Worm (Caenorhabditis elegans) whole organism, young adult: ENCODE data around the gene mlp-1.
A peak's percentile ranks its signal among the peaks of the same experiment; 100 is the strongest.

Experiments
- B0035.1 ChIP-seq: sonication (generic microtip); optimal IDR thresholded peaks from 2 replicates; lab custom pipeline; 2016; ENCODE audit warnings: missing genetic modification characterization, mild to moderate bottlenecking, missing compliant biosample characterization, missing genotype, missing genetic modification reagents
- B0336.3 ChIP-seq: fragments of 200-800 bp; sonication (Bioruptor generic); IDR thresholded peaks from 2 replicates; pipeline ENCODE4 v1.3.6; 2022; ENCODE audit warnings: missing genetic modification characterization, missing compliant biosample characterization
- D2030.7 ChIP-seq: fragments of 200-800 bp; sonication (Bioruptor generic); IDR thresholded peaks from 2 replicates; pipeline ENCODE4 v1.3.6; 2022; ENCODE audit warnings: missing genetic modification reagents, missing genetic modification characterization, missing compliant biosample characterization
- F22D6.2 ChIP-seq: sonication (generic microtip); optimal IDR thresholded peaks from 2 replicates; lab custom pipeline; 2016; ENCODE audit warnings: mild to moderate bottlenecking, missing genetic modification characterization, missing compliant biosample characterization
- F23B12.7 ChIP-seq: sonication (generic microtip); optimal IDR thresholded peaks from 2 replicates; lab custom pipeline; 2017; ENCODE audit warnings: missing genetic modification characterization, mild to moderate bottlenecking, missing compliant biosample characterization, antibody characterized with exemption, moderate library complexity; ENCODE audit not compliant: insufficient read depth
- F57C9.4 ChIP-seq: sonication (generic microtip); optimal IDR thresholded peaks from 2 replicates; lab custom pipeline; 2017; ENCODE audit warnings: mild to moderate bottlenecking, missing genetic modification characterization, missing compliant biosample characterization
- T07F8.4 ChIP-seq: sonication (generic microtip); optimal IDR thresholded peaks from 2 replicates; lab custom pipeline; 2016; ENCODE audit warnings: mild to moderate bottlenecking, missing genetic modification characterization, moderate library complexity, missing compliant biosample characterization
- Y53G8AR.9 ChIP-seq: fragments of 200-800 bp; sonication (Bioruptor generic); conservative IDR thresholded peaks from 2 replicates; pipeline ENCODE4 v1.3.6; 2022; ENCODE audit warnings: missing genetic modification reagents, missing genetic modification characterization, missing compliant biosample characterization
- Y79H2A.3 ChIP-seq: fragments of 200-800 bp; sonication (Bioruptor generic); conservative IDR thresholded peaks from 2 replicates; pipeline ENCODE4 v1.3.6; 2022; ENCODE audit warnings: missing genetic modification reagents, missing genetic modification characterization, missing compliant biosample characterization
- akir-1 ChIP-seq: fragments of 200-800 bp; sonication (Bioruptor generic); optimal IDR thresholded peaks from 2 replicates; lab custom pipeline; 2018; ENCODE audit warnings: mild to moderate bottlenecking, missing genetic modification characterization, moderate library complexity, missing compliant biosample characterization
- ama-1 ChIP-seq, 3 experiments: fragments of 150-350 bp in 1 of 3; sonication (generic microtip) in 2 of 3; optimal IDR thresholded peaks; 2 replicates each; lab custom pipeline; 2014 to 2018; ENCODE audit warnings: missing biosample characterization in 2 of 3, missing genetic modification characterization in 2 of 3, missing genetic modification reagents in 2 of 3
- aptf-3 ChIP-seq: fragments of 200-800 bp; sonication (Bioruptor generic); IDR thresholded peaks from 2 replicates; pipeline ENCODE4 v1.3.6; 2022; ENCODE audit warnings: missing genetic modification characterization, missing compliant biosample characterization
- atf-7 ChIP-seq: sonication (generic microtip); optimal IDR thresholded peaks from 2 replicates; lab custom pipeline; 2017; ENCODE audit warnings: mild to moderate bottlenecking, missing genetic modification characterization, missing compliant biosample characterization
- athp-1 ChIP-seq: sonication (generic microtip); optimal IDR thresholded peaks from 2 replicates; lab custom pipeline; 2017; ENCODE audit warnings: mild to moderate bottlenecking, missing genetic modification characterization, missing compliant biosample characterization
- cebp-1 ChIP-seq, 2 experiments: fragments of 200-800 bp in 1 of 2; sonication (Bioruptor generic) in 1 of 2; sonication (generic microtip) in 1 of 2; IDR thresholded peaks in 1 of 2; optimal IDR thresholded peaks in 1 of 2; 2 replicates each; pipeline versions ENCODE4 v1.3.6 to Lab custom; 2017 to 2022; ENCODE audit warnings: missing compliant biosample characterization in 2 of 2, missing genetic modification characterization in 2 of 2, mild to moderate bottlenecking in 1 of 2, missing genetic modification reagents in 1 of 2, moderate library complexity in 1 of 2
- cebp-2 ChIP-seq: fragments of 200-800 bp; sonication (Bioruptor generic); IDR thresholded peaks from 2 replicates; pipeline ENCODE4 v1.3.6; 2022; ENCODE audit warnings: missing genetic modification characterization, missing compliant biosample characterization
- ceh-100 ChIP-seq: fragments of 200-800 bp; sonication (Bioruptor generic); IDR thresholded peaks from 2 replicates; pipeline ENCODE4 v1.3.6; 2022; ENCODE audit warnings: missing genetic modification reagents, missing genetic modification characterization, missing compliant biosample characterization
- ceh-58 ChIP-seq: fragments of 200-800 bp; sonication (Bioruptor generic); IDR thresholded peaks from 2 replicates; pipeline ENCODE4 v1.3.6; 2022; ENCODE audit warnings: missing genetic modification characterization, missing compliant biosample characterization
- ceh-91 ChIP-seq: fragments of 200-800 bp; sonication (Bioruptor generic); IDR thresholded peaks from 2 replicates; pipeline ENCODE4 v1.3.6; 2022; ENCODE audit warnings: missing genetic modification reagents, missing genetic modification characterization, missing compliant biosample characterization
- egl-18 ChIP-seq: fragments of 200-800 bp; sonication (Bioruptor generic); IDR thresholded peaks from 2 replicates; pipeline ENCODE4 v1.3.6; 2022; ENCODE audit warnings: missing genetic modification reagents, missing genetic modification characterization, missing compliant biosample characterization
- egl-44 ChIP-seq: fragments of 200-800 bp; sonication (Bioruptor generic); IDR thresholded peaks from 2 replicates; pipeline ENCODE4 v1.3.6; 2022; ENCODE audit warnings: missing genetic modification reagents, missing genetic modification characterization, missing compliant biosample characterization
- egrh-3 ChIP-seq: fragments of 200-800 bp; sonication (Bioruptor generic); IDR thresholded peaks from 2 replicates; pipeline ENCODE4 v1.3.6; 2022; ENCODE audit warnings: missing genetic modification reagents, missing genetic modification characterization, missing compliant biosample characterization
- ekl-4 ChIP-seq: fragments of 200-800 bp; sonication (Bioruptor generic); IDR thresholded peaks from 2 replicates; pipeline ENCODE4 v1.3.6; 2022; ENCODE audit warnings: missing genetic modification reagents, missing genetic modification characterization, missing compliant biosample characterization
- ets-4 ChIP-seq: fragments of 200-800 bp; sonication (Bioruptor generic); optimal IDR thresholded peaks from 2 replicates; lab custom pipeline; 2018; ENCODE audit warnings: mild to moderate bottlenecking, missing genetic modification characterization, missing compliant biosample characterization
- gei-17 ChIP-seq: fragments of 200-800 bp; sonication (Bioruptor generic); optimal IDR thresholded peaks from 2 replicates; lab custom pipeline; 2018; ENCODE audit warnings: mild to moderate bottlenecking, missing genetic modification characterization, missing compliant biosample characterization
- hlh-12 ChIP-seq: sonication (generic microtip); optimal IDR thresholded peaks from 2 replicates; lab custom pipeline; 2016; ENCODE audit warnings: missing genetic modification characterization, missing compliant biosample characterization
- hmg-1.2 ChIP-seq: fragments of 200-800 bp; sonication (Bioruptor generic); IDR thresholded peaks from 2 replicates; pipeline ENCODE4 v1.3.6; 2022; ENCODE audit warnings: missing genetic modification reagents, missing genetic modification characterization, missing compliant biosample characterization
- let-526 ChIP-seq: fragments of 200-800 bp; sonication (Bioruptor generic); IDR thresholded peaks from 2 replicates; pipeline ENCODE4 v1.3.6; 2022; ENCODE audit warnings: missing genetic modification reagents, missing genetic modification characterization, missing compliant biosample characterization
- lin-26 ChIP-seq: fragments of 200-800 bp; sonication (Bioruptor generic); IDR thresholded peaks from 2 replicates; pipeline ENCODE4 v1.3.6; 2022; ENCODE audit warnings: missing genetic modification reagents, missing genetic modification characterization, missing compliant biosample characterization
- lin-35 ChIP-seq, 3 experiments: fragments of 150-350 bp in 2 of 3; sonication (generic microtip) in 1 of 3; optimal IDR thresholded peaks; 2 replicates each; lab custom pipeline; 2014 to 2018; ENCODE audit warnings: missing biosample characterization in 3 of 3, missing genetic modification characterization in 3 of 3, missing genetic modification reagents in 3 of 3
- lin-54 ChIP-seq: fragments of 200-800 bp; sonication (Bioruptor generic); optimal IDR thresholded peaks from 2 replicates; lab custom pipeline; 2018; ENCODE audit warnings: mild to moderate bottlenecking, missing genetic modification characterization, missing compliant biosample characterization
- lir-1 ChIP-seq: fragments of 200-800 bp; sonication (Bioruptor generic); conservative IDR thresholded peaks from 2 replicates; pipeline ENCODE4 v1.3.6; 2022; ENCODE audit warnings: missing genetic modification reagents, missing genetic modification characterization, missing compliant biosample characterization
- lsl-1 ChIP-seq: fragments of 200-800 bp; sonication (Bioruptor generic); optimal IDR thresholded peaks from 2 replicates; lab custom pipeline; 2018; ENCODE audit warnings: mild to moderate bottlenecking, missing genetic modification characterization, moderate library complexity, missing compliant biosample characterization
- madf-10 ChIP-seq: sonication (generic microtip); optimal IDR thresholded peaks from 2 replicates; lab custom pipeline; 2016; ENCODE audit warnings: mild to moderate bottlenecking, missing genetic modification characterization, missing compliant biosample characterization
- madf-3 ChIP-seq: fragments of 200-800 bp; sonication (Bioruptor generic); IDR thresholded peaks from 2 replicates; pipeline ENCODE4 v1.3.6; 2022; ENCODE audit warnings: missing genetic modification reagents, missing genetic modification characterization, missing compliant biosample characterization
- madf-6 ChIP-seq: fragments of 200-800 bp; sonication (Bioruptor generic); IDR thresholded peaks from 2 replicates; pipeline ENCODE4 v1.3.6; 2022; ENCODE audit warnings: missing genetic modification reagents, missing genetic modification characterization, missing compliant biosample characterization
- nhr-27 ChIP-seq: fragments of 200-800 bp; sonication (Bioruptor generic); optimal IDR thresholded peaks from 2 replicates; lab custom pipeline; 2018; ENCODE audit warnings: mild to moderate bottlenecking, missing genetic modification characterization, moderate library complexity, missing compliant biosample characterization
- rpc-1 ChIP-seq, 2 experiments: fragments of 150-350 bp in 1 of 2; sonication (generic microtip) in 1 of 2; optimal IDR thresholded peaks; 2 replicates each; lab custom pipeline; 2014 to 2018; ENCODE audit warnings: missing biosample characterization in 1 of 2, missing genetic modification characterization in 1 of 2, missing genetic modification reagents in 1 of 2, missing genotype in 1 of 2
- sdz-38 ChIP-seq: sonication (generic microtip); optimal IDR thresholded peaks from 2 replicates; lab custom pipeline; 2016; ENCODE audit warnings: missing genotype, missing genetic modification characterization, missing compliant biosample characterization
- snpc-1.1 ChIP-seq: sonication (generic microtip); optimal IDR thresholded peaks from 2 replicates; lab custom pipeline; 2017; ENCODE audit warnings: missing genetic modification characterization, mild to moderate bottlenecking, missing compliant biosample characterization, antibody characterized with exemption, moderate library complexity, missing genotype, missing genetic modification reagents; ENCODE audit not compliant: insufficient read depth
- sptf-2 ChIP-seq: fragments of 200-800 bp; sonication (Bioruptor generic); optimal IDR thresholded peaks from 2 replicates; lab custom pipeline; 2018; ENCODE audit warnings: mild to moderate bottlenecking, missing genetic modification characterization, missing compliant biosample characterization
- unc-130 ChIP-seq: sonication (generic microtip); optimal IDR thresholded peaks from 2 replicates; lab custom pipeline; 2016; ENCODE audit warnings: missing genetic modification reagents, missing genetic modification characterization, missing compliant biosample characterization
- ztf-6 ChIP-seq: fragments of 200-800 bp; sonication (Bioruptor generic); IDR thresholded peaks from 2 replicates; pipeline ENCODE4 v1.3.6; 2022; ENCODE audit warnings: missing genetic modification reagents, missing genetic modification characterization, missing compliant biosample characterization

Gene mlp-1

DNA sequence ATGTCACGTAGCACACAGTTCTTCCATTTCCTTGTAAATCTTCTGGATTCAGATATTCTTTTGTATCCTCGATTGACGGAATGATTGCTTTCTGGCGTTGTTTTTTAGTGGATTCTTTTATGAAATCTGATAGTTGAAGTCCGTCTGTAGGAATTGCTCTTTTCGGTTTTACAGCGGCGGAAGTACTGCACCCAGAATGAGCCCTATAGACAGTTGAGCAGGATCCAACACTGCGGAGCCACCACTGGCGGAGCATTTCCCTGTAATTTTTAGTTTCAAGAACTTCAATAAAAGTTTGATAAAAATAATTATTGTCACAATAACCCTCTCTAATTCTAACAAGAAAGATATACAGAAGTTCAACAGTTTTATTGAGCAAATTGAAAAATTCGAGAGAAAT lies 29.0 kb downstream of the mlp-1 start, which contains the start of gene F25B5.5:
TSS of gene F25B5.5 (minus strand) at position 260 of the 400 bp plus-strand sequence.
- TF ChIP-seq D2030.7 (GFP tag; lab: Robert Waterston, UW) (no peak), egl-44 (GFP tag; lab: Robert Waterston, UW) (0 out of 2 replicates have a peak, but pooled peaks have one; percentile 27), cebp-1 (GFP tag; IDR thresholded peaks at IDR 0.05; lab: Robert Waterston, UW) (no peak), cebp-1 (tag; optimal IDR thresholded peaks at IDR 0.05; lab: Kevin White, UChicago) (peak; percentile 22), madf-3 (GFP tag; lab: Robert Waterston, UW) (0 out of 2 replicates have a peak, but pooled peaks have one; percentile 12), ama-1 (optimal IDR thresholded peaks at IDR 0.05; lab: Kevin White, UChicago) (peak; percentile 53), ama-1 (GFP tag; optimal IDR thresholded peaks at IDR 0.05; lab: Kevin White, UChicago) (no peak), lin-35 (GFP tag; optimal IDR thresholded peaks at IDR 0.05; lab: Kevin White, UChicago) (peak in 1 of 3 experiments; percentile 32), lin-26 (GFP tag; lab: Robert Waterston, UW) (0 out of 2 replicates have a peak, but pooled peaks have one; percentile 32), ekl-4 (GFP tag; lab: Robert Waterston, UW) (0 out of 2 replicates have a peak, but pooled peaks have one; percentile 45), lir-1 (GFP tag; lab: Robert Waterston, UW) (no peak)

DNA sequence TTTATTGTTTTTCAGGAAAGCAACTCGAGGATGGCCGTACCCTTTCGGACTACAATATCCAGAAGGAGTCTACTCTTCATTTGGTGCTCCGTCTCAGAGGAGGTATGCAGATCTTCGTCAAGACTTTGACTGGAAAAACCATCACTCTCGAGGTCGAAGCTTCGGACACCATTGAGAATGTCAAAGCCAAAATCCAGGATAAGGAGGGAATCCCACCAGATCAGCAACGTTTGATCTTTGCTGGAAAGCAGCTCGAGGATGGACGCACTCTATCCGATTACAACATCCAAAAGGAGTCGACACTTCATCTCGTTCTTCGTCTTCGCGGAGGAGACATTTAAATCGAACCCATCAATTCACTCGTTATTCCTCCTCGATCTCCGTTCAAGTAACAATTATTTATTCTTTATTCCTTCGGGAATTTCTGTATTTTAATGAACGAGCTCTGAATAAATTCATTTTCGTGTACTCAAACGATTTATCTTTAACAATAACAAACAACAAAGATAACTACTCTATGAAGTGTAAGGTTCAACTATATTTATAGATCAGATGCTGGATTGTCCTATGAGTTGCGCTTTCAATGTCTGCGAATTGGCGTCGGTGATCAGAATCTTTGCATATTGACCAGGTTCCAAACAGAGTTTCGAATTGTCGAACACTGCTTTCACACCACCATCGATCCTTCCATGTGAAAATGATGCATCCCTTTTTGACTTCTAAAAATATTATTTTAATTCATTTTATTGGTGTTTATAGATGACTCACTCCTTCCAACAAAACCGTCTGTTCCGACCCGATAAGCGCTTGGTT lies 31.3 kb downstream of the mlp-1 start:
- TF ChIP-seq B0035.1 (tag; lab: Kevin White, UChicago) (peak; percentile 85), lsl-1 (GFP tag; lab: Kevin White, UChicago) (peak; percentile 27), rpc-1 (optimal IDR thresholded peaks at IDR 0.05; lab: Kevin White, UChicago) (no peak), rpc-1 (tag; optimal IDR thresholded peaks at IDR 0.05; lab: Kevin White, UChicago) (no peak), ceh-100 (no peak; the same call in 1 of the 2 replicates), cebp-2 (peak; percentile 88), ztf-6 (GFP tag; lab: Robert Waterston, UW) (no peak), egl-18 (GFP tag; lab: Robert Waterston, UW) (no peak), sdz-38 (tag; lab: Kevin White, UChicago) (no peak), ceh-91 (GFP tag; lab: Robert Waterston, UW) (no peak), lin-54 (GFP tag; lab: Kevin White, UChicago) (peak; percentile 62), ets-4 (GFP tag; lab: Kevin White, UChicago) (peak; percentile 5), ama-1 (optimal IDR thresholded peaks at IDR 0.05; lab: Kevin White, UChicago) (peak; percentile 91), ama-1 (GFP tag; optimal IDR thresholded peaks at IDR 0.05; lab: Kevin White, UChicago) (peak; percentile 78 to 91), Y79H2A.3 (GFP tag; lab: Robert Waterston, UW) (peak; percentile 92; the same call in 1 of the 2 replicates), nhr-27 (no peak), ceh-58 (GFP tag; lab: Robert Waterston, UW) (peak; percentile 81; the same call in 1 of the 2 replicates), F22D6.2 (peak; percentile 47), unc-130 (no peak), athp-1 (tag; lab: Kevin White, UChicago) (peak; percentile 82), B0336.3 (GFP tag; lab: Robert Waterston, UW) (peak; percentile 93), aptf-3 (no peak), egrh-3 (no peak; the same call in 1 of the 2 replicates), hlh-12 (tag; lab: Kevin White, UChicago) (no peak), snpc-1.1 (tag; lab: Kevin White, UChicago) (peak; percentile 73), madf-6 (GFP tag; lab: Robert Waterston, UW) (peak; percentile 71), sptf-2 (GFP tag; lab: Kevin White, UChicago) (no peak), atf-7 (tag; lab: Kevin White, UChicago) (peak; percentile 81), T07F8.4 (tag; lab: Kevin White, UChicago) (peak; percentile 51), Y53G8AR.9 (GFP tag; lab: Robert Waterston, UW) (peak; percentile 90), F57C9.4 (tag; lab: Kevin White, UChicago) (no peak), let-526 (GFP tag; lab: Robert Waterston, UW) (no peak), gei-17 (GFP tag; lab: Kevin White, UChicago) (peak; percentile 41), akir-1 (GFP tag; lab: Kevin White, UChicago) (no peak), F23B12.7 (tag; lab: Kevin White, UChicago) (peak; percentile 26), hmg-1.2 (peak; percentile 60), madf-10 (tag; lab: Kevin White, UChicago) (peak; percentile 82)
